Worm (Caenorhabditis elegans) whole organism, late embryonic: ENCODE data around the gene mrps-17.

ENCODE experiments used
- ceh-22 ChIP-seq: sonication (generic microtip); optimal IDR thresholded peaks from 2 replicates; lab custom pipeline; 2017; ENCODE audit warnings: missing biosample characterization, missing genetic modification characterization
- ceh-30 ChIP-seq: fragments of 150-350 bp; optimal IDR thresholded peaks from 2 replicates; lab custom pipeline; 2014; ENCODE audit warnings: missing biosample characterization, missing genetic modification characterization
- ceh-31 ChIP-seq: sonication (generic microtip); optimal IDR thresholded peaks from 2 replicates; lab custom pipeline; 2016; ENCODE audit warnings: missing genetic modification characterization, missing compliant biosample characterization
- elt-2 ChIP-seq: sonication (generic microtip); optimal IDR thresholded peaks from 2 replicates; lab custom pipeline; 2016; ENCODE audit warnings: missing genetic modification reagents, missing genetic modification characterization, missing compliant biosample characterization
- fkh-10 ChIP-seq: fragments of 150-350 bp; optimal IDR thresholded peaks from 2 replicates; lab custom pipeline; 2014; ENCODE audit warnings: missing biosample characterization, missing genetic modification reagents, missing genetic modification characterization
- gmeb-2 ChIP-seq: sonication (generic microtip); optimal IDR thresholded peaks from 2 replicates; lab custom pipeline; 2016; ENCODE audit warnings: missing genetic modification characterization, inconsistent platforms, missing compliant biosample characterization
- hlh-6 ChIP-seq: sonication (generic microtip); optimal IDR thresholded peaks from 2 replicates; lab custom pipeline; 2016; ENCODE audit warnings: missing genotype, missing genetic modification characterization, missing compliant biosample characterization
- nfya-1 ChIP-seq: sonication (generic microtip); optimal IDR thresholded peaks from 2 replicates; lab custom pipeline; 2017; ENCODE audit warnings: missing genetic modification characterization, mild to moderate bottlenecking, missing compliant biosample characterization, antibody characterized with exemption, moderate library complexity
- pqm-1 ChIP-seq: sonication (generic microtip); optimal IDR thresholded peaks from 2 replicates; lab custom pipeline; 2016; ENCODE audit warnings: missing genetic modification characterization, missing compliant biosample characterization
- syd-9 ChIP-seq: sonication (generic microtip); optimal IDR thresholded peaks from 2 replicates; lab custom pipeline; 2016; ENCODE audit warnings: mild to moderate bottlenecking, missing genetic modification characterization, moderate library complexity, missing compliant biosample characterization

DNA sequence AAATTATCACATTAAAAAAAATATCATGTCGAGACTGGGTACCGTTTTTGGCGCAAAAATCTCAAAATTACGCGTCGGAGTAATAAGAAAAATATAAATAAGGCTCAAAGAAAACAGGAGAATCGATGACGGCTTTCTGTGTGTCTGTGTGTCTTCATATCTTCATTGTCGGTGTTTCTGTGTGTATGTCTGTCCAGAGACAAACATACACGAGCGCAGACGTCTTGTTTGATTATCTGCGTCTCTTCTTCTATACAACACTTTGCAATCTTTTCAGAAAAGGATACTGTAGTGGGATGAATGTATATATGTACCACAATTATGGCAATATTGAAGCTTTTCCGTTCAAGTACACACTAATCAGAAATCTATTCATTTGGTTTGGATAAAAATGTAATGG lies 12.7 kb upstream of the mrps-17 start, which contains the start of gene C05D11.13:
- peak; percentile 6 for TF ChIP-seq nfya-1
- peak; percentile 30 for TF ChIP-seq elt-2 (tag; lab: Kevin White, UChicago)
- no peak for TF ChIP-seq ceh-22 (tag; lab: Kevin White, UChicago)
- no peak for TF ChIP-seq syd-9 (tag; lab: Kevin White, UChicago)
- no peak for TF ChIP-seq pqm-1 (tag; lab: Kevin White, UChicago)
- TF ChIP-seq gmeb-2, result no peak
- no peak for TF ChIP-seq hlh-6 (tag; lab: Kevin White, UChicago)
- no peak for TF ChIP-seq fkh-10 (GFP tag; lab: Kevin White, UChicago)
- no peak for TF ChIP-seq ceh-30
- TF ChIP-seq ceh-31 (tag; lab: Kevin White, UChicago), result no peak
